Worm (Caenorhabditis elegans) whole organism, L1 larva: ENCODE measurements around the gene pyk-2.

Experiments
- ceh-8 ChIP-seq: fragments of 200-800 bp; sonication (Bioruptor generic); optimal IDR thresholded peaks from 2 replicates; lab custom pipeline; 2018; ENCODE audit warnings: mild to moderate bottlenecking, missing genetic modification characterization, moderate library complexity, missing compliant biosample characterization
- fkh-10 ChIP-seq: sonication (generic microtip); optimal IDR thresholded peaks from 2 replicates; lab custom pipeline; 2017; ENCODE audit warnings: missing biosample characterization, missing genetic modification reagents, missing genetic modification characterization
- jun-1 ChIP-seq: fragments of 150-350 bp; optimal IDR thresholded peaks from 2 replicates; lab custom pipeline; 2014; ENCODE audit warnings: missing biosample characterization, missing genetic modification reagents, missing genetic modification characterization
- mep-1 ChIP-seq: fragments of 150-350 bp; optimal IDR thresholded peaks from 2 replicates; lab custom pipeline; 2014; ENCODE audit warnings: missing biosample characterization, missing genetic modification characterization
- nhr-12 ChIP-seq: sonication (generic microtip); optimal IDR thresholded peaks from 2 replicates; lab custom pipeline; 2017; ENCODE audit warnings: missing biosample characterization, missing genetic modification characterization
- nhr-20 ChIP-seq: sonication (generic microtip); optimal IDR thresholded peaks from 2 replicates; lab custom pipeline; 2016; ENCODE audit warnings: mild to moderate bottlenecking, missing genetic modification characterization, missing compliant biosample characterization
- nhr-77 ChIP-seq: fragments of 150-350 bp; optimal IDR thresholded peaks from 2 replicates; lab custom pipeline; 2014; ENCODE audit warnings: missing biosample characterization, missing genetic modification characterization
- pag-3 ChIP-seq: sonication (generic microtip); optimal IDR thresholded peaks from 2 replicates; lab custom pipeline; 2017; ENCODE audit warnings: missing genetic modification characterization, mild to moderate bottlenecking, missing compliant biosample characterization, antibody characterized with exemption, borderline replicate concordance; ENCODE audit not compliant: insufficient read depth
- snu-23 ChIP-seq: sonication (generic microtip); optimal IDR thresholded peaks from 2 replicates; lab custom pipeline; 2016; ENCODE audit warnings: missing genetic modification characterization, missing compliant biosample characterization
- unc-86 ChIP-seq: sonication (generic microtip); optimal IDR thresholded peaks from 2 replicates; lab custom pipeline; 2016; ENCODE audit warnings: missing genetic modification characterization, missing compliant biosample characterization
- vab-15 ChIP-seq: sonication (generic microtip); optimal IDR thresholded peaks from 2 replicates; lab custom pipeline; 2017; ENCODE audit warnings: missing genotype, mild to moderate bottlenecking, missing genetic modification characterization, missing compliant biosample characterization

DNA sequence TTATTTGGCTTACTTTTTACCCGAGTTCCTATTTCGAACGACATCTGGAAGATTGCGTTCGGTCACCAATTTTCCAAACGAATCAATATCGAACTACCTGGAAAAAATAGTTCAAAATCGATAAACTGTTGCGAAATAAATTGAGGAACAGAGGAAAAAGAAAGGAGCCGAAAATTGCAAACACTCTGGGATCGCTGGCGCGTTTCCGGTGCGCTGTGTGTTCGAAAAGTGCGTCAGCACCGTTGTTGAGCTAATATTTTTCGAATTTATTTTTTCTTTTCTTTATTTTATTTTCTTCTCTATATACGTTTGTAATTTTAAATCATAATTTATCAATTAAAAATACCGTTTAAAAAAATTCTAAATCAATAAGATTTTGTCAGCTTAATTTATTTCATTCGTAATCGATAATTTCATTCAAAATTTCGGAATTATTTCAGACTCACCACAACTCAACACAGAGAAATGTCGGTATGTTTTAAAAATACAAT is 23.4 kb downstream of the pyk-2 start, which contains the start of the genes dnc-1 and lsm-7:
- TF ChIP-seq pag-3 (tag; lab: Kevin White, UChicago), result no peak
- TF ChIP-seq vab-15 (tag; lab: Kevin White, UChicago), result no peak
- no peak for TF ChIP-seq nhr-12 (tag; lab: Kevin White, UChicago)
- TF ChIP-seq ceh-8, result no peak
- peak; percentile 52 for TF ChIP-seq unc-86 (tag; lab: Kevin White, UChicago)
- TF ChIP-seq nhr-77 (tag; lab: Kevin White, UChicago), result peak; percentile 60
- peak; percentile 76 for TF ChIP-seq snu-23 (GFP tag; lab: Kevin White, UChicago)
- peak; percentile 70 for TF ChIP-seq nhr-20 (tag; lab: Kevin White, UChicago)
- peak; percentile 67 for TF ChIP-seq jun-1
- peak; percentile 46 for TF ChIP-seq fkh-10 (GFP tag; lab: Kevin White, UChicago)
- peak; percentile 86 for TF ChIP-seq mep-1 (tag; lab: Kevin White, UChicago)
